Worm (Caenorhabditis elegans): Measurements from ENCODE around the gene T19D12.10.
"Not testable (repeated sequence)": the region's sequence is repeated elsewhere in the genome, so short reads cannot be mapped to it uniquely, and the experiment has no call there.

The T19D12.10 gene

DNA sequence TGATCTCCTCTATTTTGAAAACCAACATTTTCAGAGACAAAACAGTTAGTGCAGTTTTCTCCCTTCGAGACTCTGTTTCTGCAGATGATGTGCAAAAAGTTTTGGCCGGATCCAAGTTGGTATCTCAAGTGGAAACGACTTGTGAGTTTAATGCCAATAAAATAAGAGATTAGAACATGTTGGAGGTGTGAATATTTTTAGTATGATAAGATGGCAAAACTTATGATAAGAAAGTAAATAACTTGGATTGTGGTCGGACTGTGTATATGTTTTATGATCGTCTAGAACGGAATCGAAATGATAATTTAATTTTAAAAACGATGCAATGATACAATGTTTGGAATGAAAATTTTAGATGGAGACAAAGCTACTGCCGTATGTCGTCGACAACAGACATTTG is 26.7 kb downstream of the T19D12.10 start:
- TF ChIP-seq dao-5 (tag; optimal IDR thresholded peaks at IDR 0.05) (no peak), W03F9.2 (tag; optimal IDR thresholded peaks at IDR 0.05) (no peak), him-1 (tag; optimal IDR thresholded peaks at IDR 0.05) (no peak)

ce11 chrII:6630811-6631210 is 27.9 kb downstream of the T19D12.10 start, which contains the start of gene T19D12.4:
TSS of gene T19D12.4 (plus strand) at chrII:6631105.
- TF ChIP-seq W03F9.2 (tag; optimal IDR thresholded peaks at IDR 0.05): no peak
- no peak for TF ChIP-seq him-1 (tag; optimal IDR thresholded peaks at IDR 0.05)
- TF ChIP-seq dao-5 (tag; optimal IDR thresholded peaks at IDR 0.05): no peak

DNA sequence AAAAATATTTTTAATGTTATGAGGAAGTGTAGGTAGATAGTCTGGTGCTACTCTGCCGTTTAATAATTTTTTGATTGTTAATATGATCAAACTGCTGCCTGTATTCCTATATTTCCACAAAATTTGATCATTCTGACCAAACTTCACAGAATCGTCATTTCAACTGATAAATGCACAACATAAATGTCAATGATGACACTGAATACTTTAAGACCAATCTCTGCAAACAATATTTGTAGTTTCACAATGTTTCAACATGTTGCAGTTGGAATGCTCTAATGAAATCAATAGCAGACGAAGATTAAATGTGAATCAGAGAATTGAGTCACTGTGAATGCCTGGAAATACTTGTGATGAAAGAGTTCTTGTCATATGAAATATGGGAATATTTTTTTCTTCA is 28.9 kb downstream of the T19D12.10 start:
- no peak for TF ChIP-seq him-1 (tag; optimal IDR thresholded peaks at IDR 0.05)

DNA sequence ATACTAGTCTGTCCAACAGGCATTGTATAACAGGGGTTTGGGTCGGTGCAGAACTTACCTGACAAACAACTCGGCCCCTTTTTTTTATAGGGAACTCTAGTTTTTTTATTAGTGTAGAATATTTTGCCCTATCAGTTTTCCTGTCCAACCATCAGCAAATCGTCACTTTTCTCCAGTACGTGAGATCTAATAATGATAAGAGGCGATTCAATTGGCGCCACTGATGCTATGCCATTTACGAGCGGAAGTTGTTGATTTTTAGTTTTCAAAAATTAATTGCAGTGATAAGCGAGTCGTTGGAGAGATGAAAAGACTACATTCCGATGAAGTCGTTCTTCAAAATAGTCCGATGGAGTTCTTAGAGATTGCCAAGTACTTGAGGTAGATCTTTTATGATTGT is 30.3 kb downstream of the T19D12.10 start:
- TF ChIP-seq him-1 (tag; optimal IDR thresholded peaks at IDR 0.05) (no peak), W03F9.2 (tag; optimal IDR thresholded peaks at IDR 0.05) (no peak), dao-5 (tag; optimal IDR thresholded peaks at IDR 0.05) (no peak)

DNA sequence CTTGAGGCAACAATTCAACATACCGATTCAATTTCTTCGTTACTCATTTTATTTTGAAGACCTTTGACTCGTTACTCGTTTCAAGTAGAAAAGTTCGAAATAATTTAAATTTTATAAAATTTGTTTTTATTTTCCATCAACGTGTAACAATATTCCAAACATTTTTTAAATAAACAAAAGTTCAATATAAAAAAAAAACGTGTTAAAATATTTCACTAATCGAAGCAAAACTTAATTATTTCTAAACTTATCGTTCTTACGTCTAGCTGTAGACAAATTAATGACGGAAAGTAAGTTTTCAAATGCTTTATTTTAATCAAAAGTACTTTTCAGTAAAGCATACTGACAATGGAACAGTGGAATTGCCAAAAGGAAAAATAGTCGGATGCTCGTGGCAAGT is 31.5 kb downstream of the T19D12.10 start, which contains the start of the genes F54H5.5 and F54H5.2:
Gene F54H5.5 (minus strand): TSS at position 101 of the 400 bp plus-strand sequence.
Gene F54H5.2 (plus strand): TSS at position 303 of the 400 bp plus-strand sequence.
- TF ChIP-seq him-1, dao-5, W03F9.2 (tag; optimal IDR thresholded peaks at IDR 0.05): not testable (repeated sequence)

- TF ChIP-seq dao-5 (tag; optimal IDR thresholded peaks at IDR 0.05): no peak
- no peak for TF ChIP-seq W03F9.2 (tag; optimal IDR thresholded peaks at IDR 0.05)
- no peak for TF ChIP-seq him-1 (tag; optimal IDR thresholded peaks at IDR 0.05)
Measured at ce11 chrII:6625302-6625701, 33.4 kb downstream of the T19D12.10 start, which contains the start of gene F54H5.14. TSS of gene F54H5.14 (minus strand) at chrII:6625402.

ce11 chrII:6621886-6622285 is 36.8 kb downstream of the T19D12.10 start, which contains the start of gene F54H5.3:
TSS of gene F54H5.3 (plus strand) at chrII:6622186.
- TF ChIP-seq W03F9.2 (tag; optimal IDR thresholded peaks at IDR 0.05) (no peak), dao-5 (tag; optimal IDR thresholded peaks at IDR 0.05) (no peak), him-1 (tag; optimal IDR thresholded peaks at IDR 0.05) (no peak)

ce11 chrII:6619007-6619406 is 39.7 kb downstream of the T19D12.10 start:
- TF ChIP-seq him-1 (tag; optimal IDR thresholded peaks at IDR 0.05) (no peak), W03F9.2 (tag; optimal IDR thresholded peaks at IDR 0.05) (no peak), dao-5 (tag; optimal IDR thresholded peaks at IDR 0.05) (no peak)

DNA sequence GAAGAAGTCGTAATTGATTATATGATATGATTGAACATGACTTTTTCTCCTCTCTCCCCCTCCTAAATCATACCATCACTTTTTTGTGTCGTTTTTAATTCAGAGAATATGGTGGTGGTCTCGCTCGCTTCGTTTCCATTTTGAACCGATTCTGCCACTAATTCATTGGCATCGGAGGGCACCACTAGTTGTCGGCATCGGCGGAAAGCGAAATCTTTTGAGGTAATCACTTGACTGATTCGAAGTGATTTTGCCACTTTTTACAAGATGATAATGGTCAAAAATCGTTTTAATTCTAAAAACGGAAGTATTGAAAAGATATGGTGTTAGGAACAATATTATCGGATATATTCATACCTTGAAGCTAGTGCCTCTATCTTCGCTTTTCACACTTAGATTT is 41.9 kb downstream of the T19D12.10 start, which contains the start of gene klf-3:
Gene klf-3 (plus strand): TSS at position 109 of the 400 bp plus-strand sequence.
- TF ChIP-seq him-1 (tag; optimal IDR thresholded peaks at IDR 0.05) (no peak), dao-5 (tag; optimal IDR thresholded peaks at IDR 0.05) (no peak), W03F9.2 (tag; optimal IDR thresholded peaks at IDR 0.05) (no peak)

ce11 chrII:6616135-6616534 is 42.5 kb downstream of the T19D12.10 start:
- TF ChIP-seq W03F9.2 (tag; optimal IDR thresholded peaks at IDR 0.05): no peak

ce11 chrII:6615232-6616029 is 43.2 kb downstream of the T19D12.10 start:
- TF ChIP-seq dao-5 (tag; optimal IDR thresholded peaks at IDR 0.05): no peak
- no peak for TF ChIP-seq him-1 (tag; optimal IDR thresholded peaks at IDR 0.05)
- TF ChIP-seq W03F9.2 (tag; optimal IDR thresholded peaks at IDR 0.05): no peak

DNA sequence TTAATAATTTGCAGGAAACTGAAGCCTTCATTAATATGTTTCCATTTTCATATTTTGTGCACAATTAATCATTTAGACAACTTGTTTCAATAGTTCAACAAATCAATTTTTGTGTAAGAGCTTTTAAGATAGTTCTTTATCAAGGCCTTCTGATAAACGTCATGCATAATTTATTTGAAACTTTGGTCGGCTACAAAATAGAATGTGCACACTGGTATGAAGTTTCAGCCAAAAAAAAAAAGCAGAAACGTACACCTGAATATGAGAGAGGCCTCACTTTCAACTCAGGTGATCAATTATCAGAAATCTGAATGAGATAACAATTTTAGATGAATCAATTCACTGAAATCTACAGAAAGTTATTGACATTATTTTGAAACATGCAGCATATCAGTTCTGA is 44.2 kb downstream of the T19D12.10 start:
- TF ChIP-seq dao-5 (tag; optimal IDR thresholded peaks at IDR 0.05) (no peak), W03F9.2 (tag; optimal IDR thresholded peaks at IDR 0.05) (no peak), him-1 (tag; optimal IDR thresholded peaks at IDR 0.05) (no peak)

DNA sequence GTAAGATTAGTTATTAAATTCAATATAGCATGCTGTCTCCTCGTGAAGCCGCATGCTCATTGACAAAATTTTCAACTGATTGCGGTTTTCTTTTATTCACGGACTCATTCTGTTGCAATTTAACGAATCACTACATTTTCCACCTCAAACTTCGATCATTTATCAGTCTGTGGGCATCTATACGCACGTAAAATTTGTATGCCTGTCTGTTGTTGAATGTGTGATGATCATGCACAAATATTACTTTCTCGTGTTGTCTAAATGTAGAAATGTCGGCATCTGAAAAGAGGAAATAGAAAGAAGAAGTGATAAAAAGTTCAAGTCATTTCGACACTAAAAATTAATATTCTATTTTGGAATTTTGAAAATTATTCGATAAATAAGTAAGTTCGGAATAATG is 46.1 kb downstream of the T19D12.10 start:
- TF ChIP-seq W03F9.2 (tag; optimal IDR thresholded peaks at IDR 0.05) (no peak), dao-5 (tag; optimal IDR thresholded peaks at IDR 0.05) (no peak), him-1 (tag; optimal IDR thresholded peaks at IDR 0.05) (no peak)

- TF ChIP-seq him-1 (tag; optimal IDR thresholded peaks at IDR 0.05) (no peak), W03F9.2 (tag; optimal IDR thresholded peaks at IDR 0.05) (no peak), dao-5 (tag; optimal IDR thresholded peaks at IDR 0.05) (no peak)
Measured at ce11 chrII:6610262-6610661, 48.4 kb downstream of the T19D12.10 start.
